Worm (Caenorhabditis elegans) whole organism, young adult: ENCODE measurements around the gene F29B9.7.
A peak's percentile ranks its signal among the peaks of the same experiment; 100 is the strongest.

Experiments
- B0336.3 ChIP-seq: fragments of 200-800 bp; sonication (Bioruptor generic); IDR thresholded peaks from 2 replicates; pipeline ENCODE4 v1.3.6; 2022; ENCODE audit warnings: missing genetic modification characterization, missing compliant biosample characterization
- C17E4.6 ChIP-seq: fragments of 200-800 bp; sonication (Bioruptor generic); IDR thresholded peaks from 2 replicates; pipeline ENCODE4 v1.3.6; 2022; ENCODE audit warnings: missing genetic modification reagents, missing genetic modification characterization, missing compliant biosample characterization
- F49E8.2 ChIP-seq: sonication (generic microtip); optimal IDR thresholded peaks from 3 replicates; lab custom pipeline; 2017; ENCODE audit warnings: missing genetic modification characterization, mild to moderate bottlenecking, missing compliant biosample characterization, antibody characterized with exemption, moderate library complexity; ENCODE audit not compliant: insufficient read depth
- F55B11.4 ChIP-seq: sonication (generic microtip); optimal IDR thresholded peaks from 2 replicates; lab custom pipeline; 2016; ENCODE audit warnings: missing compliant biosample characterization, missing genetic modification characterization, borderline replicate concordance; ENCODE audit not compliant: insufficient read depth
- F57C9.4 ChIP-seq: sonication (generic microtip); optimal IDR thresholded peaks from 2 replicates; lab custom pipeline; 2017; ENCODE audit warnings: mild to moderate bottlenecking, missing genetic modification characterization, missing compliant biosample characterization
- T07F8.4 ChIP-seq: sonication (generic microtip); optimal IDR thresholded peaks from 2 replicates; lab custom pipeline; 2016; ENCODE audit warnings: mild to moderate bottlenecking, missing genetic modification characterization, moderate library complexity, missing compliant biosample characterization
- Y53F4B.3 ChIP-seq: fragments of 200-800 bp; sonication (Bioruptor generic); IDR thresholded peaks from 2 replicates; pipeline ENCODE4 v1.3.6; 2022; ENCODE audit warnings: missing genetic modification reagents, missing genetic modification characterization, missing compliant biosample characterization
- Y53G8AR.9 ChIP-seq: fragments of 200-800 bp; sonication (Bioruptor generic); conservative IDR thresholded peaks from 2 replicates; pipeline ENCODE4 v1.3.6; 2022; ENCODE audit warnings: missing genetic modification reagents, missing genetic modification characterization, missing compliant biosample characterization
- Y67H2A.10 ChIP-seq: fragments of 200-800 bp; sonication (Bioruptor generic); conservative IDR thresholded peaks from 2 replicates; pipeline ENCODE4 v1.3.6; 2022; ENCODE audit warnings: missing genetic modification reagents, missing genetic modification characterization, missing compliant biosample characterization
- Y79H2A.3 ChIP-seq: fragments of 200-800 bp; sonication (Bioruptor generic); conservative IDR thresholded peaks from 2 replicates; pipeline ENCODE4 v1.3.6; 2022; ENCODE audit warnings: missing genetic modification reagents, missing genetic modification characterization, missing compliant biosample characterization
- ZK185.1 ChIP-seq: sonication (generic microtip); optimal IDR thresholded peaks from 2 replicates; lab custom pipeline; 2016; ENCODE audit warnings: mild to moderate bottlenecking, missing genetic modification characterization, missing compliant biosample characterization; ENCODE audit not compliant: poor library complexity, severe bottlenecking
- akir-1 ChIP-seq: fragments of 200-800 bp; sonication (Bioruptor generic); optimal IDR thresholded peaks from 2 replicates; lab custom pipeline; 2018; ENCODE audit warnings: mild to moderate bottlenecking, missing genetic modification characterization, moderate library complexity, missing compliant biosample characterization
- bed-2 ChIP-seq: fragments of 200-800 bp; sonication (Bioruptor generic); IDR thresholded peaks from 2 replicates; pipeline ENCODE4 v1.3.6; 2022; ENCODE audit warnings: missing genetic modification reagents, missing genetic modification characterization, missing compliant biosample characterization
- ceh-27 ChIP-seq: fragments of 200-800 bp; sonication (Bioruptor generic); optimal IDR thresholded peaks from 2 replicates; lab custom pipeline; 2018; ENCODE audit warnings: mild to moderate bottlenecking, missing genetic modification characterization, moderate library complexity, missing compliant biosample characterization
- ceh-79 ChIP-seq: sonication (generic microtip); optimal IDR thresholded peaks from 2 replicates; lab custom pipeline; 2017; ENCODE audit warnings: mild to moderate bottlenecking, missing genetic modification characterization, missing compliant biosample characterization
- die-1 ChIP-seq: sonication (generic microtip); optimal IDR thresholded peaks from 2 replicates; lab custom pipeline; 2016; ENCODE audit warnings: missing genotype, mild to moderate bottlenecking, missing genetic modification characterization, missing compliant biosample characterization
- dpff-1 ChIP-seq: sonication (generic microtip); optimal IDR thresholded peaks from 2 replicates; lab custom pipeline; 2017; ENCODE audit warnings: mild to moderate bottlenecking, missing genetic modification characterization, missing compliant biosample characterization
- dpl-1 ChIP-seq: fragments of 150-350 bp; optimal IDR thresholded peaks from 2 replicates; lab custom pipeline; 2014; ENCODE audit warnings: missing biosample characterization, missing genetic modification reagents, missing genetic modification characterization
- efl-1 ChIP-seq: fragments of 150-350 bp; optimal IDR thresholded peaks from 2 replicates; lab custom pipeline; 2014; ENCODE audit warnings: missing biosample characterization, missing genetic modification reagents, missing genetic modification characterization
- ekl-4 ChIP-seq: fragments of 200-800 bp; sonication (Bioruptor generic); IDR thresholded peaks from 2 replicates; pipeline ENCODE4 v1.3.6; 2022; ENCODE audit warnings: missing genetic modification reagents, missing genetic modification characterization, missing compliant biosample characterization
- ets-4 ChIP-seq: fragments of 200-800 bp; sonication (Bioruptor generic); optimal IDR thresholded peaks from 2 replicates; lab custom pipeline; 2018; ENCODE audit warnings: mild to moderate bottlenecking, missing genetic modification characterization, missing compliant biosample characterization
- him-1 ChIP-seq: sonication (generic microtip); optimal IDR thresholded peaks from 2 replicates; lab custom pipeline; 2016; ENCODE audit warnings: missing genotype, missing genetic modification reagents, missing genetic modification characterization, missing compliant biosample characterization
- hmg-20 ChIP-seq: fragments of 200-800 bp; sonication (Bioruptor generic); IDR thresholded peaks from 2 replicates; pipeline ENCODE4 v1.3.6; 2022; ENCODE audit warnings: missing genetic modification reagents, missing genetic modification characterization, missing compliant biosample characterization
- lag-1 ChIP-seq: fragments of 200-800 bp; sonication (Bioruptor generic); IDR thresholded peaks from 2 replicates; pipeline ENCODE4 v1.3.6; 2022; ENCODE audit warnings: missing genetic modification reagents, missing genetic modification characterization, missing compliant biosample characterization
- let-526 ChIP-seq: fragments of 200-800 bp; sonication (Bioruptor generic); IDR thresholded peaks from 2 replicates; pipeline ENCODE4 v1.3.6; 2022; ENCODE audit warnings: missing genetic modification reagents, missing genetic modification characterization, missing compliant biosample characterization
- lin-35 ChIP-seq, 3 experiments: fragments of 150-350 bp in 2 of 3; sonication (generic microtip) in 1 of 3; optimal IDR thresholded peaks; 2 replicates each; lab custom pipeline; 2014 to 2018; ENCODE audit warnings: missing biosample characterization in 3 of 3, missing genetic modification characterization in 3 of 3, missing genetic modification reagents in 3 of 3
- lin-40 ChIP-seq: sonication (generic microtip); optimal IDR thresholded peaks from 2 replicates; lab custom pipeline; 2016; ENCODE audit warnings: missing genetic modification characterization, mild to moderate bottlenecking, missing compliant biosample characterization, missing genotype, missing genetic modification reagents
- madf-3 ChIP-seq: fragments of 200-800 bp; sonication (Bioruptor generic); IDR thresholded peaks from 2 replicates; pipeline ENCODE4 v1.3.6; 2022; ENCODE audit warnings: missing genetic modification reagents, missing genetic modification characterization, missing compliant biosample characterization
- madf-6 ChIP-seq: fragments of 200-800 bp; sonication (Bioruptor generic); IDR thresholded peaks from 2 replicates; pipeline ENCODE4 v1.3.6; 2022; ENCODE audit warnings: missing genetic modification reagents, missing genetic modification characterization, missing compliant biosample characterization
- mcd-1 ChIP-seq: fragments of 200-800 bp; sonication (Bioruptor generic); IDR thresholded peaks from 2 replicates; pipeline ENCODE4 v1.3.6; 2022; ENCODE audit warnings: missing genetic modification reagents, missing genetic modification characterization, missing compliant biosample characterization
- mes-4 ChIP-seq: sonication (generic microtip); optimal IDR thresholded peaks from 2 replicates; lab custom pipeline; 2016; ENCODE audit warnings: missing genotype, missing genetic modification characterization, missing compliant biosample characterization
- mxl-1 ChIP-seq: sonication (generic microtip); optimal IDR thresholded peaks from 2 replicates; lab custom pipeline; 2016; ENCODE audit warnings: missing genetic modification characterization, missing compliant biosample characterization
- nfyb-1 ChIP-seq: fragments of 200-800 bp; sonication (Bioruptor generic); IDR thresholded peaks from 2 replicates; pipeline ENCODE4 v1.3.6; 2022; ENCODE audit warnings: missing genetic modification reagents, missing genetic modification characterization, missing compliant biosample characterization
- nhr-80 ChIP-seq: sonication (generic microtip); optimal IDR thresholded peaks from 2 replicates; lab custom pipeline; 2016; ENCODE audit warnings: missing genetic modification characterization, missing compliant biosample characterization
- rec-8 ChIP-seq, 2 experiments: sonication (generic microtip); optimal IDR thresholded peaks; 2 replicates each; lab custom pipeline; 2016; ENCODE audit warnings: mild to moderate bottlenecking in 2 of 2, missing genetic modification characterization in 2 of 2, missing genetic modification reagents in 2 of 2, missing genotype in 2 of 2, missing biosample characterization in 1 of 2, missing compliant biosample characterization in 1 of 2, moderate library complexity in 1 of 2
- snpc-1.1 ChIP-seq: sonication (generic microtip); optimal IDR thresholded peaks from 2 replicates; lab custom pipeline; 2017; ENCODE audit warnings: missing genetic modification characterization, mild to moderate bottlenecking, missing compliant biosample characterization, antibody characterized with exemption, moderate library complexity, missing genotype, missing genetic modification reagents; ENCODE audit not compliant: insufficient read depth
- snpc-1.3 ChIP-seq: sonication (generic microtip); optimal IDR thresholded peaks from 2 replicates; lab custom pipeline; 2017; ENCODE audit warnings: missing genetic modification characterization, mild to moderate bottlenecking, missing compliant biosample characterization, antibody characterized with exemption, moderate library complexity, missing genotype, missing genetic modification reagents; ENCODE audit not compliant: insufficient read depth
- snpc-4 ChIP-seq, 5 experiments: fragments of 150-350 bp in 1 of 5; sonication (generic microtip) in 4 of 5; optimal IDR thresholded peaks; 2 replicates each; lab custom pipeline; 2014 to 2018; ENCODE audit warnings: missing genetic modification characterization in 5 of 5, missing biosample characterization in 3 of 5, antibody characterized with exemption in 2 of 5, mild to moderate bottlenecking in 2 of 5, missing compliant biosample characterization in 2 of 5, missing genotype in 2 of 5, moderate library complexity in 2 of 5, missing genetic modification reagents in 1 of 5
- tlf-1 ChIP-seq: fragments of 200-800 bp; sonication (Bioruptor generic); optimal IDR thresholded peaks from 2 replicates; lab custom pipeline; 2018; ENCODE audit warnings: mild to moderate bottlenecking, missing genetic modification characterization, missing compliant biosample characterization
- unc-130 ChIP-seq: sonication (generic microtip); optimal IDR thresholded peaks from 2 replicates; lab custom pipeline; 2016; ENCODE audit warnings: missing genetic modification reagents, missing genetic modification characterization, missing compliant biosample characterization
- xnd-1 ChIP-seq: sonication (generic microtip); optimal IDR thresholded peaks from 2 replicates; lab custom pipeline; 2016; ENCODE audit warnings: missing genotype, missing genetic modification reagents, missing genetic modification characterization, missing compliant biosample characterization
- ztf-25 ChIP-seq: fragments of 200-800 bp; sonication (Bioruptor generic); IDR thresholded peaks from 2 replicates; pipeline ENCODE4 v1.3.6; 2022; ENCODE audit warnings: missing genetic modification reagents, missing genetic modification characterization, missing compliant biosample characterization
- ztf-26 ChIP-seq: sonication (generic microtip); optimal IDR thresholded peaks from 2 replicates; lab custom pipeline; 2017; ENCODE audit warnings: missing genetic modification characterization, missing compliant biosample characterization
- ztf-28 ChIP-seq: fragments of 200-800 bp; sonication (Bioruptor generic); IDR thresholded peaks from 2 replicates; pipeline ENCODE4 v1.3.6; 2022; ENCODE audit warnings: missing genetic modification reagents, missing genetic modification characterization, missing compliant biosample characterization

Gene F29B9.7

ce11 chrIV:4660151-4661041 is 10.8 kb downstream of the F29B9.7 start, which contains the start of the genes F29B9.11 and jmjd-1.2 (continued):
- peak; percentile 92 for TF ChIP-seq lin-40
- TF ChIP-seq F57C9.4 (tag; lab: Kevin White, UChicago): no peak
- peak; percentile 81 for TF ChIP-seq ztf-26
- peak; percentile 87 for TF ChIP-seq madf-6 (GFP tag; lab: Robert Waterston, UW)
- peak; percentile 82; the same call in 1 of the 2 replicates for TF ChIP-seq C17E4.6 (GFP tag; lab: Robert Waterston, UW)
- peak; percentile 46; the same call in 1 of the 2 replicates for TF ChIP-seq let-526 (GFP tag; lab: Robert Waterston, UW)
- TF ChIP-seq mcd-1 (GFP tag; lab: Robert Waterston, UW): peak; percentile 90
- peak; percentile 88; the same call in 1 of the 2 replicates for TF ChIP-seq ztf-28 (GFP tag; lab: Robert Waterston, UW)
- peak; percentile 91 for TF ChIP-seq ceh-27
- peak; percentile 6 for TF ChIP-seq T07F8.4 (tag; lab: Kevin White, UChicago)
- peak; percentile 94 for TF ChIP-seq unc-130 (GFP tag; lab: Kevin White, UChicago)
- 0 out of 2 replicates have a peak, but pooled peaks have one; percentile 36 for TF ChIP-seq Y67H2A.10 (GFP tag; lab: Robert Waterston, UW)
- peak; percentile 79 for TF ChIP-seq ekl-4 (GFP tag; lab: Robert Waterston, UW)
- peak in 1 of 3 experiments; percentile 67 for TF ChIP-seq lin-35 (GFP tag; optimal IDR thresholded peaks at IDR 0.05; lab: Kevin White, UChicago)
- peak; percentile 44 for TF ChIP-seq ZK185.1 (tag; lab: Kevin White, UChicago)
- no peak for TF ChIP-seq mes-4 (tag; lab: Kevin White, UChicago)
- TF ChIP-seq ceh-79 (tag; lab: Kevin White, UChicago): no peak
- TF ChIP-seq nfyb-1 (GFP tag; lab: Robert Waterston, UW): peak; percentile 89
- TF ChIP-seq dpl-1 (GFP tag; lab: Kevin White, UChicago): no peak
- no peak for TF ChIP-seq dpff-1
- TF ChIP-seq madf-3: peak; percentile 75; the same call in 1 of the 2 replicates
- TF ChIP-seq nhr-80 (tag; lab: Kevin White, UChicago): peak; percentile 68
- peak; percentile 26 for TF ChIP-seq F49E8.2
- no peak for TF ChIP-seq snpc-1.1
- no peak for TF ChIP-seq him-1 (tag; lab: Kevin White, UChicago)
- TF ChIP-seq die-1 (tag; lab: Kevin White, UChicago): peak; percentile 40
- no peak for TF ChIP-seq F55B11.4
- TF ChIP-seq Y79H2A.3: 0 out of 2 replicates have a peak, but pooled peaks have one; percentile 60
- TF ChIP-seq tlf-1 (GFP tag; lab: Kevin White, UChicago): peak; percentile 86
- TF ChIP-seq B0336.3: peak; percentile 89
- TF ChIP-seq rec-8 (tag; optimal IDR thresholded peaks at IDR 0.05; lab: Kevin White, UChicago): peak in 1 of 2 experiments; percentile 4
- no peak for TF ChIP-seq ets-4 (GFP tag; lab: Kevin White, UChicago)
- TF ChIP-seq snpc-4 (GFP tag; optimal IDR thresholded peaks at IDR 0.05; lab: Kevin White, UChicago): peak; percentile 51
- peak; percentile 14 to 83 (median 77) for TF ChIP-seq snpc-4 (tag; optimal IDR thresholded peaks at IDR 0.05; lab: Kevin White, UChicago)
- peak; percentile 50 for TF ChIP-seq xnd-1 (tag; lab: Kevin White, UChicago)
- TF ChIP-seq Y53G8AR.9 (GFP tag; lab: Robert Waterston, UW): peak; percentile 89
- peak; percentile 85 for TF ChIP-seq bed-2 (GFP tag; lab: Robert Waterston, UW)
- peak; percentile 85 for TF ChIP-seq akir-1
- no peak for TF ChIP-seq mxl-1 (tag; lab: Kevin White, UChicago)
- TF ChIP-seq snpc-1.3 (tag; lab: Kevin White, UChicago): peak; percentile 50
- 0 out of 2 replicates have a peak, but pooled peaks have one; percentile 30 for TF ChIP-seq ztf-25 (GFP tag; lab: Robert Waterston, UW)
- TF ChIP-seq lag-1: no peak
- TF ChIP-seq efl-1 (GFP tag; lab: Kevin White, UChicago): peak; percentile 43
- TF ChIP-seq hmg-20 (GFP tag; lab: Robert Waterston, UW): no peak
- no peak for TF ChIP-seq Y53F4B.3
